Worm (Caenorhabditis elegans): ENCODE data around the gene gpx-7.

DNA sequence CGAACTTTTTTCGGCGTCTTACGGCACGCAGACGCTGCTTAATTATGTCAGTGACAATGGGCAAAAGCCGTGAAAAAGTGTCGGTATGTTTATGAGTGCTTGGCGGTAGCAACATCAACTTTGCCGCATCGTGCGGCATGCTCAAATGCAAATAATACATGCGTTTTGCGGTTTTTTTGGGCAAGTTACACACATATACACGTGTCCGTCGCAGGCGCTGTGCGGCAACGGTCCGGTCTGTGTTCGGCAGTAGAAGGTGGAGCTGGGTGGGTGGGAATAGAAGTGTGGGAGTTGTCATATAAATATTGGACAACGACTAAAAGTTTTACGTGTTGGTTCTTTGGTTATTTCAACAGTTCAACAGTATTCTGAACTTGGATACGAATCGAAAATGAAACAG lies 42.7 kb upstream of the gpx-7 start, which contains the start of gene idpp-11:
- no peak for TF ChIP-seq ama-1 (optimal IDR thresholded peaks at IDR 0.05)
- no peak for TF ChIP-seq snpc-4 (tag; optimal IDR thresholded peaks at IDR 0.05)
- TF ChIP-seq ceh-82 (tag; optimal IDR thresholded peaks at IDR 0.05): no peak
- TF ChIP-seq mep-1 (tag; optimal IDR thresholded peaks at IDR 0.05): no peak
- TF ChIP-seq zip-2 (tag; optimal IDR thresholded peaks at IDR 0.05): no peak
- TF ChIP-seq sdz-12 (GFP tag; optimal IDR thresholded peaks at IDR 0.05): no peak
- no peak for TF ChIP-seq nhr-237 (tag; optimal IDR thresholded peaks at IDR 0.05)
- no peak for TF ChIP-seq unc-62 (GFP tag; optimal IDR thresholded peaks at IDR 0.05 in 1 of 2)
- TF ChIP-seq unc-62 (tag; optimal IDR thresholded peaks at IDR 0.05): no peak
- TF ChIP-seq egl-27 (tag; optimal IDR thresholded peaks at IDR 0.05): no peak
- TF ChIP-seq Y75B8A.6 (GFP tag; IDR thresholded peaks at IDR 0.05): no peak
- TF ChIP-seq mdl-1 (tag; optimal IDR thresholded peaks at IDR 0.05): no peak
- no peak for TF ChIP-seq Y5F2A.4 (GFP tag; optimal IDR thresholded peaks at IDR 0.05)
- TF ChIP-seq lim-7 (GFP tag; IDR thresholded peaks at IDR 0.05): no peak
- no peak for TF ChIP-seq lin-13 (GFP tag; optimal IDR thresholded peaks at IDR 0.05)
